Fruit fly (Drosophila melanogaster): Measurements from ENCODE around the gene Srp72.

Gene Srp72

dm6 chr3R:20556281-20557113 is 32.0 kb upstream of the Srp72 start (continued):
- TF ChIP-seq Trl (optimal IDR thresholded peaks at IDR 0.05) (no peak), Trl (GFP tag; optimal IDR thresholded peaks at IDR 0.05) (no peak), CG18599 (GFP tag; optimal IDR thresholded peaks at IDR 0.05) (peak; percentile 55), ATbp (GFP tag; optimal IDR thresholded peaks at IDR 0.05) (peak; percentile 16), CG2202 (tag; optimal IDR thresholded peaks at IDR 0.05) (no peak), ara (GFP tag; IDR thresholded peaks at IDR 0.05) (peak; percentile 70), pzg (GFP tag; optimal IDR thresholded peaks at IDR 0.05) (no peak), CG14667 (GFP tag; IDR thresholded peaks at IDR 0.05) (peak; percentile 83), chif (GFP tag; optimal IDR thresholded peaks at IDR 0.05) (no peak), usp (GFP tag; optimal IDR thresholded peaks at IDR 0.05) (no peak), CG6854 (GFP tag; optimal IDR thresholded peaks at IDR 0.05) (no peak), GATAe (GFP tag; conservative IDR thresholded peaks at IDR 0.05) (peak; percentile 58; the same call in 1 of the 2 replicates), CG7928 (GFP tag; optimal IDR thresholded peaks at IDR 0.05) (peak; percentile 4), CG34422 (GFP tag; IDR thresholded peaks at IDR 0.05) (peak; percentile 78), CG10321 (GFP tag; IDR thresholded peaks at IDR 0.05) (no peak), CkIIα-i1 (GFP tag; IDR thresholded peaks at IDR 0.05) (no peak), Oli (tag; optimal IDR thresholded peaks at IDR 0.05) (peak; percentile 78), Chrac-16 (GFP tag; optimal IDR thresholded peaks at IDR 0.05) (peak; percentile 55), CG6654 (GFP tag; optimal IDR thresholded peaks at IDR 0.05) (peak; percentile 28), CG18619 (GFP tag; optimal IDR thresholded peaks at IDR 0.05) (peak; percentile 56), emc (GFP tag; optimal IDR thresholded peaks at IDR 0.05) (no peak), insv (GFP tag; optimal IDR thresholded peaks at IDR 0.05) (peak; percentile 48 to 94), btn (GFP tag; optimal IDR thresholded peaks at IDR 0.05) (no peak), p53 (GFP tag; optimal IDR thresholded peaks at IDR 0.05) (no peak), inv (GFP tag; IDR thresholded peaks at IDR 0.05; ENCODE audit: partially characterized antibody) (no peak), CG13894 (tag; optimal IDR thresholded peaks at IDR 0.05) (no peak), CG7745 (tag; optimal IDR thresholded peaks at IDR 0.05) (no peak), danr (GFP tag; IDR thresholded peaks at IDR 0.05) (peak; percentile 68), PHDP (tag; optimal IDR thresholded peaks at IDR 0.05) (peak; percentile 40), C15 (GFP tag; IDR thresholded peaks at IDR 0.05) (0 out of 3 replicates have a peak, but pooled peaks have one; percentile 54), CG14014 (GFP tag; IDR thresholded peaks at IDR 0.05) (peak; percentile 90), CG9932 (GFP tag; IDR thresholded peaks at IDR 0.05) (peak; percentile 90), CG10274 (GFP tag; optimal IDR thresholded peaks at IDR 0.05) (no peak), CG8944 (GFP tag; optimal IDR thresholded peaks at IDR 0.05) (no peak), Aef1 (GFP tag; IDR thresholded peaks at IDR 0.05) (peak; percentile 86), sisA (GFP tag; IDR thresholded peaks at IDR 0.05) (peak; percentile 74), Dfd (GFP tag; optimal IDR thresholded peaks at IDR 0.05) (no peak), Nf-YB (GFP tag; optimal IDR thresholded peaks at IDR 0.05) (peak; percentile 40), hth (optimal IDR thresholded peaks at IDR 0.05) (no peak), CG10654 (GFP tag; optimal IDR thresholded peaks at IDR 0.05) (no peak), CG13624 (GFP tag; optimal IDR thresholded peaks at IDR 0.05) (peak; percentile 54), CG4854 (GFP tag; optimal IDR thresholded peaks at IDR 0.05) (peak; percentile 33), CG12299 (tag; optimal IDR thresholded peaks at IDR 0.05) (peak; percentile 21), CG31224 (GFP tag; IDR thresholded peaks at IDR 0.05) (peak; percentile 79), Nf-YC (tag; optimal IDR thresholded peaks at IDR 0.05) (no peak), Dip3 (GFP tag; optimal IDR thresholded peaks at IDR 0.05) (peak; percentile 73), CG7963 (GFP tag; IDR thresholded peaks at IDR 0.05; ENCODE audit: partially characterized antibody) (no peak), dmrt99B (tag; optimal IDR thresholded peaks at IDR 0.05) (peak; percentile 68), scrt (GFP tag; optimal IDR thresholded peaks at IDR 0.05) (peak; percentile 68), CG11696 (GFP tag; IDR thresholded peaks at IDR 0.05) (peak; percentile 11; the same call in 1 of the 2 replicates)
